Fruit fly (Drosophila melanogaster): ENCODE results near the gene CG31633.
A peak's percentile ranks its signal among the peaks of the same experiment; 100 is the strongest.

The CG31633 gene

DNA sequence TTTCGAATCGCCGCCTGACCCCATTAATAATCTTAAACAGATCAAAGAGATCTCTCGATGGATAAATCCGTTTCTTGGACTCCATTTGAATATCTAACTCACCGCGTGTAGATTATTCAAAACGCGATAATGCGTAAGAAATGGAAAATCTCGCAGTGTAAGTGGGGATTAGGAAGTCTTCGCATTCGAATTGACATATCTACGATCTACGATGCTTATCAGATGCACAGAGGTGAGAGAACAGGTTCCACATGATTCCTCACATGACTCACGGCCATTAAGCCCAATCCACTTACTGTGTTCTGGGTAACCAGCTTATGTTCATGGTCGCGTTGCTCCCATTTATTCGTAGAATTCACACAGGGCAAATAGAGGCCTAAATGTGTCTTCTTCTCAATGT lies 40.1 kb upstream of the CG31633 start:
- no peak for TF ChIP-seq Hr83 (GFP tag; optimal IDR thresholded peaks at IDR 0.05; ENCODE audit: poor library complexity, severe bottlenecking)
- TF ChIP-seq sv (GFP tag; optimal IDR thresholded peaks at IDR 0.05) = no peak
- TF ChIP-seq Abd-B (GFP tag; optimal IDR thresholded peaks at IDR 0.05) = no peak
- TF ChIP-seq dl (GFP tag; optimal IDR thresholded peaks at IDR 0.05; ENCODE audit: insufficient read depth in 1 of 2, partially characterized antibody in 2 of 2) = no peak
- no peak for TF ChIP-seq dmrt93B (GFP tag; optimal IDR thresholded peaks at IDR 0.05)
- TF ChIP-seq br (GFP tag; optimal IDR thresholded peaks at IDR 0.05) = no peak
- TF ChIP-seq CrebA (GFP tag; optimal IDR thresholded peaks at IDR 0.05; ENCODE audit: borderline replicate concordance) = no peak
- TF ChIP-seq woc (GFP tag; optimal IDR thresholded peaks at IDR 0.05) = no peak
- no peak for TF ChIP-seq tai (GFP tag; optimal IDR thresholded peaks at IDR 0.05)
- no peak for TF ChIP-seq CG32264 (GFP tag; optimal IDR thresholded peaks at IDR 0.05)
- TF ChIP-seq GATAd (GFP tag; optimal IDR thresholded peaks at IDR 0.05) = no peak
- TF ChIP-seq usp (GFP tag; optimal IDR thresholded peaks at IDR 0.05) = no peak
- TF ChIP-seq Rel (GFP tag; optimal IDR thresholded peaks at IDR 0.05) = no peak
- TF ChIP-seq Rel (tag; optimal IDR thresholded peaks at IDR 0.05) = no peak
- no peak for TF ChIP-seq foxo (GFP tag; optimal IDR thresholded peaks at IDR 0.05)
- no peak for TF ChIP-seq rgr (GFP tag; optimal IDR thresholded peaks at IDR 0.05)
- TF ChIP-seq ey (GFP tag; optimal IDR thresholded peaks at IDR 0.05) = no peak
- no peak for TF ChIP-seq Myc (optimal IDR thresholded peaks at IDR 0.05)

DNA sequence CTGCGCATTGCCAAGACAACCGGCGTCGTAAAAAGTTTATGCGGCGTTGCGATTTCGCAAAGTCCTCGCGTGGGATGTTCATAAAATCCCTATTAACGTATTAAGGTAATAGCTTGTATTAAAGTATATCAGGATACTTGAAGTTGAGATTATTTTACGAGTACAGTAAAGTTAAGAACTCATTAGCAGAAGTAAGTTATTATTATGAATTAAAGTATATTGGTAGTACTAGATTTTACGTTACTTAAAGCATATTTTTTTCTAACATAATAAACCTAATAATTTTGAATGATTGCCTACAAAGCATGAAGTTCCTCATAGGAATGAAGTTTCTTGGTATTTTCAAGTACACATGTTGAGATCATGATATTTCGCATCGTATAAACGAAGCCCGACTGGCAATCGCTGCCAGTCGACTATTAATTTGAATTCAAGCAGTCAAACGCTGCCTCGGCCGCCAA lies 37.7 kb upstream of the CG31633 start:
- TF ChIP-seq usp (GFP tag; optimal IDR thresholded peaks at IDR 0.05) (no peak), Dif (GFP tag; optimal IDR thresholded peaks at IDR 0.05; ENCODE audit: partially characterized antibody) (no peak), br (GFP tag; optimal IDR thresholded peaks at IDR 0.05) (peak; percentile 37), sage (GFP tag; optimal IDR thresholded peaks at IDR 0.05) (no peak), HLH106 (tag; optimal IDR thresholded peaks at IDR 0.05) (peak; percentile 52), Mio (GFP tag; optimal IDR thresholded peaks at IDR 0.05) (no peak), Sp1 (GFP tag; optimal IDR thresholded peaks at IDR 0.05) (peak; percentile 65), GATAd (GFP tag; optimal IDR thresholded peaks at IDR 0.05) (no peak), Hr83 (GFP tag; optimal IDR thresholded peaks at IDR 0.05; ENCODE audit: poor library complexity, severe bottlenecking) (no peak), N (GFP tag; optimal IDR thresholded peaks at IDR 0.05) (no peak), ey (GFP tag; optimal IDR thresholded peaks at IDR 0.05) (peak; percentile 23), jim (GFP tag; optimal IDR thresholded peaks at IDR 0.05) (no peak), Rel (GFP tag; optimal IDR thresholded peaks at IDR 0.05) (no peak), Rel (tag; optimal IDR thresholded peaks at IDR 0.05) (no peak), psq (GFP tag; optimal IDR thresholded peaks at IDR 0.05) (peak; percentile 40), Dfd (GFP tag; optimal IDR thresholded peaks at IDR 0.05) (no peak), Hnf4 (GFP tag; optimal IDR thresholded peaks at IDR 0.05) (no peak), sv (GFP tag; optimal IDR thresholded peaks at IDR 0.05) (no peak), h (GFP tag; optimal IDR thresholded peaks at IDR 0.05) (peak; percentile 65), pan (optimal IDR thresholded peaks at IDR 0.05) (no peak), dmrt93B (GFP tag; optimal IDR thresholded peaks at IDR 0.05) (no peak), woc (GFP tag; optimal IDR thresholded peaks at IDR 0.05) (peak; percentile 35), CG9705 (GFP tag; optimal IDR thresholded peaks at IDR 0.05) (peak; percentile 18), CG32264 (GFP tag; optimal IDR thresholded peaks at IDR 0.05) (no peak), Vsx2 (GFP tag; optimal IDR thresholded peaks at IDR 0.05; ENCODE audit: partially characterized antibody) (no peak), fru (GFP tag; optimal IDR thresholded peaks at IDR 0.05) (peak; percentile 49), Hr78 (GFP tag; optimal IDR thresholded peaks at IDR 0.05) (no peak), CrebA (GFP tag; optimal IDR thresholded peaks at IDR 0.05; ENCODE audit: borderline replicate concordance) (no peak), OdsH (GFP tag; optimal IDR thresholded peaks at IDR 0.05) (peak; percentile 45), Myc (optimal IDR thresholded peaks at IDR 0.05) (no peak), brk (GFP tag; optimal IDR thresholded peaks at IDR 0.05) (no peak), rgr (GFP tag; optimal IDR thresholded peaks at IDR 0.05) (peak; percentile 24), tai (GFP tag; optimal IDR thresholded peaks at IDR 0.05) (no peak), foxo (GFP tag; optimal IDR thresholded peaks at IDR 0.05) (peak in 1 of 2 experiments; percentile 56), dsf (GFP tag; optimal IDR thresholded peaks at IDR 0.05; ENCODE audit: borderline replicate concordance) (no peak), Abd-B (GFP tag; optimal IDR thresholded peaks at IDR 0.05) (no peak), lola (GFP tag; optimal IDR thresholded peaks at IDR 0.05) (no peak), dl (GFP tag; optimal IDR thresholded peaks at IDR 0.05; ENCODE audit: insufficient read depth in 1 of 2, partially characterized antibody in 2 of 2) (no peak), Jra (GFP tag; optimal IDR thresholded peaks at IDR 0.05) (no peak)

Measured in whole organism, wandering third instar larva.